Worm (Caenorhabditis elegans): Measurements from ENCODE around the gene srh-127.

DNA sequence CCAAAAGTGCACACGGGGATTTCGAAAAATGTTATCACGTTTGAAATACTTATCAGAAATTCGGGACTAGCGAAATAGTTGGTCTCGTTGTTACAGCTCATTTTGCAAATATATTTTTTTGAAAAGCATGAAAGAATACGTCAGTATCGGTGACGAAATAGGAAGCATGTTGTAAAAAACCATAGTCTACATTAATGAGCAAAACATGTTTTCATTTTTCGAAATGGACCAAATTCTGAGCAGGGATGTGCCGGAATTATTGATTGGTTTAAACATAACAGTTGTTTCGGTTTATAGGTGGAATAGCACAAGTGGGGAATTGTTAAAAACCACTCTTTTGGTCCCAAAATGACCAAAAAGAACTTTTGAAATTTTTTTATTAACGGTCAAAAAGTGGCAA lies 41.0 kb downstream of the srh-127 start, which contains the start of gene srh-247:
- no peak for TF ChIP-seq elt-3 (tag; optimal IDR thresholded peaks at IDR 0.05)
- TF ChIP-seq M03D4.4 (tag; optimal IDR thresholded peaks at IDR 0.05): no peak
- no peak for TF ChIP-seq lsy-2 (tag; optimal IDR thresholded peaks at IDR 0.05)
- TF ChIP-seq nhr-76 (tag; optimal IDR thresholded peaks at IDR 0.05): no peak
- TF ChIP-seq mab-5 (tag; optimal IDR thresholded peaks at IDR 0.05): no peak
- no peak for TF ChIP-seq pha-4 (tag; optimal IDR thresholded peaks at IDR 0.05)
- no peak for TF ChIP-seq nhr-28 (tag; optimal IDR thresholded peaks at IDR 0.05)
